Fruit fly (Drosophila melanogaster) whole organism, embryonic: ENCODE data around the gene RpS28b.

Source experiments
- Ada2b ChIP-seq: fragments of 200-800 bp; sonication (Bioruptor generic); IDR thresholded peaks from 2 replicates; pipeline ENCODE4 v1.3.6; 2022; ENCODE audit warnings: missing biosample characterization, missing genetic modification characterization
- Antp ChIP-seq: fragments of 200-800 bp; sonication (Bioruptor generic); optimal IDR thresholded peaks from 3 replicates; lab custom pipeline; 2016; ENCODE audit warnings: missing biosample characterization, missing genetic modification characterization
- Atf-2 ChIP-seq: fragments of 200-800 bp; sonication (Bioruptor generic); optimal IDR thresholded peaks from 2 replicates; lab custom pipeline; 2016; ENCODE audit warnings: missing biosample characterization, missing genetic modification characterization
- Atf3 ChIP-seq: fragments of 200-800 bp; sonication (Bioruptor generic); optimal IDR thresholded peaks from 3 replicates; lab custom pipeline; 2016; ENCODE audit warnings: missing biosample characterization, missing genetic modification characterization
- Blimp-1 ChIP-seq: fragments of 200-800 bp; sonication (Bioruptor generic); optimal IDR thresholded peaks from 3 replicates; lab custom pipeline; 2018; ENCODE audit warnings: missing biosample characterization, missing genetic modification characterization, mild to moderate bottlenecking, moderate library complexity, missing genetic modification reagents
- BtbVII ChIP-seq: fragments of 200-800 bp; sonication (Bioruptor generic); optimal IDR thresholded peaks from 3 replicates; lab custom pipeline; 2017; ENCODE audit warnings: missing biosample characterization, mild to moderate bottlenecking, missing genetic modification characterization
- CG10462 ChIP-seq: fragments of 200-800 bp; sonication (Bioruptor generic); optimal IDR thresholded peaks from 2 replicates; lab custom pipeline; 2016; ENCODE audit warnings: missing biosample characterization, missing genetic modification characterization
- CG11560 ChIP-seq: fragments of 200-800 bp; sonication (Bioruptor generic); IDR thresholded peaks from 3 replicates; pipeline ENCODE4 v1.3.6; 2022; ENCODE audit warnings: missing biosample characterization, missing genetic modification characterization
- CG1233 ChIP-seq: fragments of 200-800 bp; sonication (Bioruptor generic); optimal IDR thresholded peaks from 4 replicates; lab custom pipeline; 2018; ENCODE audit warnings: missing biosample characterization, mild to moderate bottlenecking, missing genetic modification characterization
- CG12744 ChIP-seq: fragments of 200-800 bp; sonication (Bioruptor generic); optimal IDR thresholded peaks from 2 replicates; lab custom pipeline; 2016; ENCODE audit warnings: missing biosample characterization, missing genetic modification characterization
- CG13123 ChIP-seq: fragments of 200-800 bp; sonication (Bioruptor generic); optimal IDR thresholded peaks from 2 replicates; lab custom pipeline; 2016; ENCODE audit warnings: missing biosample characterization, missing genetic modification characterization
- CG13424 ChIP-seq: fragments of 200-800 bp; sonication (Bioruptor generic); optimal IDR thresholded peaks from 2 replicates; lab custom pipeline; 2019; ENCODE audit warnings: missing biosample characterization, mild to moderate bottlenecking, missing genetic modification characterization, moderate library complexity
- CG14441 ChIP-seq: fragments of 200-800 bp; sonication (Bioruptor generic); IDR thresholded peaks from 2 replicates; pipeline ENCODE4 v1.3.6; 2022; ENCODE audit warnings: missing biosample characterization, missing genetic modification characterization
- CG17328 ChIP-seq: fragments of 200-800 bp; sonication (Bioruptor generic); IDR thresholded peaks from 2 replicates; pipeline ENCODE4 v1.3.6; 2022; ENCODE audit warnings: missing biosample characterization, missing genetic modification characterization
- CG17359 ChIP-seq: fragments of 200-800 bp; sonication (Bioruptor generic); optimal IDR thresholded peaks from 3 replicates; lab custom pipeline; 2018; ENCODE audit warnings: missing biosample characterization, mild to moderate bottlenecking, missing genetic modification characterization, moderate library complexity
- CG17829 ChIP-seq: fragments of 200-800 bp; optimal IDR thresholded peaks from 2 replicates; lab custom pipeline; 2019; ENCODE audit warnings: missing biosample characterization, mild to moderate bottlenecking, missing genetic modification characterization, moderate library complexity
- CG30431 ChIP-seq: fragments of 200-800 bp; sonication (Bioruptor generic); optimal IDR thresholded peaks from 2 replicates; lab custom pipeline; 2017; ENCODE audit warnings: missing biosample characterization, missing genetic modification characterization
- CG33557 ChIP-seq: fragments of 200-800 bp; sonication (Bioruptor generic); optimal IDR thresholded peaks from 2 replicates; lab custom pipeline; 2019; ENCODE audit warnings: missing biosample characterization, mild to moderate bottlenecking, missing genetic modification characterization, moderate library complexity
- CG4820 ChIP-seq: fragments of 200-800 bp; sonication (Bioruptor generic); optimal IDR thresholded peaks from 3 replicates; lab custom pipeline; 2016; ENCODE audit warnings: missing biosample characterization, missing genetic modification characterization
- CG6791 ChIP-seq: fragments of 200-800 bp; sonication (Bioruptor generic); IDR thresholded peaks from 3 replicates; pipeline ENCODE4 v1.3.6; 2022; ENCODE audit warnings: missing biosample characterization, missing genetic modification characterization; ENCODE audit not compliant: partially characterized antibody
- CG8388 ChIP-seq: fragments of 200-800 bp; sonication (Bioruptor generic); optimal IDR thresholded peaks from 2 replicates; lab custom pipeline; 2019; ENCODE audit warnings: missing biosample characterization, mild to moderate bottlenecking, missing genetic modification characterization, moderate library complexity
- CG9932 ChIP-seq: fragments of 200-800 bp; sonication (Bioruptor generic); IDR thresholded peaks from 2 replicates; pipeline ENCODE4 v1.3.6; 2022; ENCODE audit warnings: missing biosample characterization, missing genetic modification characterization
- D19A ChIP-seq: fragments of 200-800 bp; optimal IDR thresholded peaks from 3 replicates; lab custom pipeline; 2019; ENCODE audit warnings: missing biosample characterization, mild to moderate bottlenecking, missing genetic modification characterization, moderate library complexity
- Dbx ChIP-seq: fragments of 200-800 bp; sonication (Bioruptor generic); IDR thresholded peaks from 3 replicates; pipeline ENCODE4 v1.3.6; 2022; ENCODE audit warnings: missing biosample characterization, missing genetic modification characterization
- Fer1 ChIP-seq: fragments of 200-800 bp; sonication (Bioruptor generic); optimal IDR thresholded peaks from 2 replicates; lab custom pipeline; 2017; ENCODE audit warnings: missing biosample characterization, mild to moderate bottlenecking, missing genetic modification characterization
- Jarid2 ChIP-seq: fragments of 200-800 bp; sonication (Bioruptor generic); optimal IDR thresholded peaks from 3 replicates; lab custom pipeline; 2017; ENCODE audit warnings: mild to moderate bottlenecking, missing biosample characterization, missing genetic modification reagents, missing genetic modification characterization
- Meics ChIP-seq: fragments of 200-800 bp; sonication (Bioruptor generic); optimal IDR thresholded peaks from 2 replicates; lab custom pipeline; 2017; ENCODE audit warnings: missing biosample characterization, mild to moderate bottlenecking, missing genetic modification characterization
- Sox100B ChIP-seq: fragments of 200-800 bp; sonication (Bioruptor generic); optimal IDR thresholded peaks from 3 replicates; lab custom pipeline; 2018; ENCODE audit warnings: missing biosample characterization, mild to moderate bottlenecking, missing genetic modification characterization
- Sox102F ChIP-seq: fragments of 200-800 bp; sonication (Bioruptor generic); optimal IDR thresholded peaks from 2 replicates; lab custom pipeline; 2018; ENCODE audit warnings: missing biosample characterization, mild to moderate bottlenecking, missing genetic modification characterization, moderate library complexity
- chm ChIP-seq: fragments of 200-800 bp; sonication (Bioruptor generic); IDR thresholded peaks from 2 replicates; pipeline ENCODE4 v1.3.6; 2022; ENCODE audit warnings: missing biosample characterization, missing genetic modification characterization
- dati ChIP-seq: fragments of 200-800 bp; sonication (Bioruptor generic); IDR thresholded peaks from 2 replicates; pipeline ENCODE4 v1.3.6; 2022; ENCODE audit warnings: missing biosample characterization, missing genetic modification characterization
- disco-r ChIP-seq: fragments of 200-800 bp; sonication (Bioruptor generic); optimal IDR thresholded peaks from 2 replicates; lab custom pipeline; 2016; ENCODE audit warnings: missing biosample characterization, missing genetic modification characterization
- dysf ChIP-seq: fragments of 200-800 bp; sonication (Bioruptor generic); IDR thresholded peaks from 3 replicates; pipeline ENCODE4 v1.3.6; 2022; ENCODE audit warnings: missing biosample characterization, missing genetic modification characterization
- eve ChIP-seq, 2 experiments: fragments of >200 bp; optimal IDR thresholded peaks; 2 replicates each; lab custom pipeline; 2017; ENCODE audit warnings: missing biosample characterization in 2 of 2, missing genetic modification characterization in 2 of 2
- gcm ChIP-seq: fragments of 200-800 bp; sonication (Bioruptor generic); optimal IDR thresholded peaks from 2 replicates; lab custom pipeline; 2019; ENCODE audit warnings: missing biosample characterization, mild to moderate bottlenecking, missing genetic modification characterization, moderate library complexity
- grau ChIP-seq: fragments of 200-800 bp; optimal IDR thresholded peaks from 3 replicates; lab custom pipeline; 2019; ENCODE audit warnings: missing biosample characterization, mild to moderate bottlenecking, missing genetic modification characterization, moderate library complexity
- kah ChIP-seq: fragments of 200-800 bp; sonication (Bioruptor generic); optimal IDR thresholded peaks from 2 replicates; lab custom pipeline; 2018; ENCODE audit warnings: missing biosample characterization, mild to moderate bottlenecking, missing genetic modification characterization
- lilli ChIP-seq: fragments of 200-800 bp; sonication (Bioruptor generic); optimal IDR thresholded peaks from 3 replicates; lab custom pipeline; 2016; ENCODE audit warnings: missing biosample characterization, missing genetic modification characterization
- nmo ChIP-seq: fragments of 200-800 bp; sonication (Bioruptor generic); optimal IDR thresholded peaks from 2 replicates; lab custom pipeline; 2018; ENCODE audit warnings: missing biosample characterization, mild to moderate bottlenecking, missing genetic modification characterization, moderate library complexity
- nom ChIP-seq: fragments of 200-800 bp; sonication (Bioruptor generic); optimal IDR thresholded peaks from 2 replicates; lab custom pipeline; 2017; ENCODE audit warnings: missing biosample characterization, missing genetic modification characterization, mild to moderate bottlenecking, moderate library complexity, missing genetic modification reagents
- oc ChIP-seq: fragments of 200-800 bp; sonication (Bioruptor generic); optimal IDR thresholded peaks from 2 replicates; lab custom pipeline; 2018; ENCODE audit warnings: missing biosample characterization, mild to moderate bottlenecking, missing genetic modification characterization, moderate library complexity
- otp ChIP-seq: fragments of 200-800 bp; sonication (Bioruptor generic); IDR thresholded peaks from 3 replicates; pipeline ENCODE4, ENCODE4 v1.3.6; 2022; ENCODE audit warnings: missing biosample characterization, missing genetic modification characterization
- ranshi ChIP-seq: fragments of 200-800 bp; sonication (Bioruptor generic); IDR thresholded peaks from 2 replicates; pipeline ENCODE4 v1.3.6; 2022; ENCODE audit warnings: missing biosample characterization, missing genetic modification characterization
- row ChIP-seq: fragments of 200-800 bp; sonication (Bioruptor generic); IDR thresholded peaks from 3 replicates; pipeline ENCODE4 v1.3.6; 2022; ENCODE audit warnings: missing biosample characterization, missing genetic modification characterization
- seq ChIP-seq: fragments of 200-800 bp; sonication (Bioruptor generic); IDR thresholded peaks from 2 replicates; pipeline ENCODE4 v1.3.6; 2022; ENCODE audit warnings: missing biosample characterization, missing genetic modification characterization
- slbo ChIP-seq: fragments of 200-800 bp; sonication (Bioruptor generic); IDR thresholded peaks from 2 replicates; pipeline ENCODE4 v1.3.6; 2022; ENCODE audit warnings: missing biosample characterization, missing genetic modification characterization
- sqz ChIP-seq: fragments of 200-800 bp; sonication (Bioruptor generic); optimal IDR thresholded peaks from 3 replicates; lab custom pipeline; 2018; ENCODE audit warnings: missing biosample characterization, mild to moderate bottlenecking, missing genetic modification characterization
- vvl ChIP-seq: fragments of 200-800 bp; sonication (Bioruptor generic); IDR thresholded peaks from 2 replicates; pipeline ENCODE4 v1.3.6; 2022; ENCODE audit warnings: missing biosample characterization, missing genetic modification characterization
- zen2 ChIP-seq: fragments of 200-800 bp; sonication (Bioruptor generic); IDR thresholded peaks from 3 replicates; pipeline ENCODE4 v1.3.6; 2022; ENCODE audit warnings: missing biosample characterization, missing genetic modification characterization; ENCODE audit not compliant: partially characterized antibody

RpS28b gene

DNA sequence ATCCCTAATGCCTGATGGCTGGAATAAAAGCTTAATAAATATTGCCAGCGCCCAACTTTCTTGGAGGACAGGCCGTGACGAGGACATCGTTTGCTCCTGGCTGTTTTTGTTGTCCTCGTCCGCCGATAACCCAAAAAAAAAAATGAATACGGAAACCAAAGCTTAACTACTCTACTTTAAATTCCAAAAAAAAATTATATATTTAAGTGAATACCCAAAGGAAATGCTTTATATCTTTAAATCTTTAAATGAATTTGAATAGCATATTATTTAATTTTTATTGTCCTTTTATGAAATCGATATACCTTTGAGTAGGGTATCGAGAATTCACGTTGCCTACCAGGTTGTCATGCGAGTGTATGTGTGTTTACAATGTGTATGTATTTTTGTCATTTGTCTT, 34.2 kb upstream of the RpS28b start (continued):
- TF ChIP-seq BtbVII (GFP tag; lab: Kevin White, UChicago) = no peak
- TF ChIP-seq lilli (GFP tag; lab: Kevin White, UChicago) = peak; percentile 0
- TF ChIP-seq Dbx = peak; percentile 56; the same call in 2 of the 3 replicates
- TF ChIP-seq dysf (GFP tag; lab: Robert Waterston, UW) = peak; percentile 48; the same call in 1 of the 3 replicates
- peak; percentile 52 for TF ChIP-seq CG13424 (tag; lab: Kevin White, UChicago)
- TF ChIP-seq CG17359 = peak; percentile 26
- TF ChIP-seq D19A (tag; lab: Kevin White, UChicago) = peak; percentile 66
- TF ChIP-seq Fer1 (GFP tag; lab: Kevin White, UChicago) = peak; percentile 68
- TF ChIP-seq oc = no peak
- TF ChIP-seq grau (tag; lab: Kevin White, UChicago) = peak; percentile 44

DNA sequence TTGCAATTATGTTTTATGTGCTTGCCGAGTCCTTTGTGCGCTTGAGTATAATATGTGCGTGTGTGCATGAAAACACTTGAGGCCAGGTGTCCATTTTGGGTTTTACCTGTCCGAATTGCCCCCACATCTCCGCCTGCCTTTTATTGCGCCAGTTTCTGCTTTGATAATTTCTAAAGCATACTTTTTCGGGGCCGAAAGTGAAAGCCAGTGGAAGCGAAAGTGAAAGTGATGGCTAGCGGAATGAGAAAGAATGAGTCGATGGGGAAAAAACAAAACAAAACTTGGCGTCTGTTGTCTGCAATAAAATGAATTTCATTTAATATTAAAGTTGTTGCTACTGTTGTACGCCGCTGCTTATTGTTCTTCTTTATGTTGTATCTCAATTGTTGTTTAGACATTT, 30.9 kb upstream of the RpS28b start:
- TF ChIP-seq CG17328 (GFP tag; lab: Robert Waterston, UW) = no peak
- TF ChIP-seq Sox100B (GFP tag; lab: Kevin White, UChicago) = no peak
- TF ChIP-seq CG9932 (GFP tag; lab: Robert Waterston, UW) = no peak
- TF ChIP-seq CG11560 (tag; lab: Robert Waterston, UW) = no peak
- peak; percentile 56 for TF ChIP-seq CG33557 (GFP tag; lab: Kevin White, UChicago)
- TF ChIP-seq sqz (GFP tag; lab: Kevin White, UChicago) = no peak
- TF ChIP-seq CG8388 (GFP tag; lab: Kevin White, UChicago) = no peak
- no peak for TF ChIP-seq CG12744 (GFP tag; lab: Kevin White, UChicago)
- TF ChIP-seq Blimp-1 (GFP tag; lab: Kevin White, UChicago) = peak; percentile 78
- no peak for TF ChIP-seq CG6791 (GFP tag; lab: Robert Waterston, UW)
- TF ChIP-seq eve (GFP tag; optimal IDR thresholded peaks at IDR 0.05; lab: Kevin White, UChicago) = no peak
- TF ChIP-seq dati (GFP tag; lab: Robert Waterston, UW) = no peak

DNA sequence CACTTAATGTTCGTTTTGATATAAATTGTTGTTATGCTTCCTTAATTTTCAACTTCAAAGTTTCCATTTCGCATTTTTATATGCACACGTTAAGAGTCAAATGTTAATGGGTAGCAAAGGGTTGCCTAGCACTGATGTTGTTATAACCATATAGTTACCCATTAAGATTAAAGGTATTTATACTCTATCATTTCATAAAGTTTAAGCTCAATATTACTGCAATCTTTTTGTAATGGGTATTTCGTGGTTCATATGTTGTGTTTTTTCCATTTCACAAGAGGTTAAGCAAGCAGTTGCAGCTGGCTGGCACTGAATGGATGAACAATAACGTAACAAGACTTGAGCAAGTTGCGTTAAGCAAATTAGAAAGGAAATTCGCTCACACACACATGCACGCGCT, 22.6 kb upstream of the RpS28b start:
- TF ChIP-seq seq = no peak
- no peak for TF ChIP-seq nmo (GFP tag; lab: Kevin White, UChicago)
- peak; percentile 38 for TF ChIP-seq Sox102F (GFP tag; lab: Kevin White, UChicago)
- TF ChIP-seq disco-r = no peak
- TF ChIP-seq CG1233 (GFP tag; lab: Kevin White, UChicago) = no peak
- TF ChIP-seq CG17829 (tag; lab: Kevin White, UChicago) = no peak
- 0 out of 2 replicates have a peak, but pooled peaks have one; percentile 30 for TF ChIP-seq ranshi (GFP tag; lab: Robert Waterston, UW)
- TF ChIP-seq Ada2b = no peak
- no peak for TF ChIP-seq Jarid2
- TF ChIP-seq CG4820 (GFP tag; lab: Kevin White, UChicago) = no peak
- no peak for TF ChIP-seq Atf3
- TF ChIP-seq Meics (GFP tag; lab: Kevin White, UChicago) = no peak
- no peak for TF ChIP-seq chm (GFP tag; lab: Robert Waterston, UW)
- no peak for TF ChIP-seq CG30431
- TF ChIP-seq nom = no peak
- no peak for TF ChIP-seq CG14441 (GFP tag; lab: Robert Waterston, UW)
- no peak for TF ChIP-seq CG13123 (GFP tag; lab: Kevin White, UChicago)
- TF ChIP-seq Antp (GFP tag; lab: Kevin White, UChicago) = no peak
- TF ChIP-seq CG10462 (GFP tag; lab: Kevin White, UChicago) = no peak
- TF ChIP-seq vvl (GFP tag; lab: Robert Waterston, UW) = no peak
- no peak for TF ChIP-seq zen2
- no peak for TF ChIP-seq Atf-2 (GFP tag; lab: Kevin White, UChicago)
- TF ChIP-seq kah = no peak
- TF ChIP-seq row (GFP tag; lab: Robert Waterston, UW) = peak; percentile 45
- no peak for TF ChIP-seq gcm (GFP tag; lab: Kevin White, UChicago)
- TF ChIP-seq slbo = peak; percentile 40
- TF ChIP-seq otp = no peak
